Worm (Caenorhabditis elegans): ENCODE measurements around the gene ctbp-1.
A peak's percentile ranks its signal among the peaks of the same experiment; 100 is the strongest.

The ctbp-1 gene

DNA sequence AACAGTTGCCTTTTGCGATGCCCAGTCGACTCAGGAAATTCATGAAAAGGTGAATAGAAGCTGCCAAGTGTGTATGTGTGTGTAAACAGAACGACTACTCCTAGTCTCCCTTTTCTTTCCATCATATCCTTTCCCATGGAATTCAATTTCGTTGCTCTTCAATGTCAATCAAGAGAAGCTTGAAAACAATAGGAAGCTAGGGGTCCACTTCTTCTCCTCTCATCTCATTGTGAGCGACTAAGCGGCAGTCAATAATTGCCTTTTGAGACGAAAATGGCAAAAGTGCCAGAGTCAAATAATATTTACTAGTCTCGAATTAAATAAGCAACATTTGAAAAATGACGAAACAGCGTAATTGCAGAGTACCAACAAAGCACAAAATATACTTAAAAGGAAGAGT, 7.1 kb downstream of the ctbp-1 start:
- TF ChIP-seq sptf-1 (tag; optimal IDR thresholded peaks at IDR 0.05) (no peak), nhr-2 (tag; optimal IDR thresholded peaks at IDR 0.05) (no peak), blmp-1 (tag; optimal IDR thresholded peaks at IDR 0.05) (no peak), elt-1 (tag; optimal IDR thresholded peaks at IDR 0.05; ENCODE audit: borderline replicate concordance, insufficient read depth) (no peak), pha-4 (tag; optimal IDR thresholded peaks at IDR 0.05) (no peak), ztf-11 (tag; optimal IDR thresholded peaks at IDR 0.05) (no peak), ces-1 (GFP tag; optimal IDR thresholded peaks at IDR 0.05) (peak; percentile 90)

DNA sequence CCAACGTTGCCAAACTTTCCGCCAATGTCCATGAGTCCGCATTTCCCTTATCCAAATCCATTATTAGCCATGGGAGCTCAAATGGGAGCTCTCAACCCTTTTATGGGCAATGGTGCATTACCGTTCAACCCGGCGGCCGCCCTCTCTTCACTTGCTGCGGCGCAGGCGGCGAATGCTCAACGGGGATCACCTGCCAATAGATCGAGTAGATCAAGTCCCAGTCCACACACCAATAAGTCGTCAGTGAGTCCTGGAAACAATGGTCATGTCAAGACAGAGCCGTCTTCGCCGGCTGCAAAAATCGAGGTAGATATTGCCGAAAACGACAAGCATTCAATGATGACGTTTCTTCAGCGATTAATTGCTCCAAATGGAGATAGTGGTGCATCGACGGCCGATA, 9.6 kb downstream of the ctbp-1 start:
- TF ChIP-seq nhr-2 (tag; optimal IDR thresholded peaks at IDR 0.05), result no peak
- no peak for TF ChIP-seq drap-1 (GFP tag; optimal IDR thresholded peaks at IDR 0.05)
- no peak for TF ChIP-seq pha-4 (tag; optimal IDR thresholded peaks at IDR 0.05)
- no peak for TF ChIP-seq nhr-76 (tag; optimal IDR thresholded peaks at IDR 0.05)
- TF ChIP-seq hlh-1 (tag; optimal IDR thresholded peaks at IDR 0.05), result no peak
- no peak for TF ChIP-seq nhr-28 (tag; optimal IDR thresholded peaks at IDR 0.05)
- TF ChIP-seq bed-3 (GFP tag; optimal IDR thresholded peaks at IDR 0.05), result no peak
- no peak for TF ChIP-seq ceh-43 (GFP tag; optimal IDR thresholded peaks at IDR 0.05)
- no peak for TF ChIP-seq nhr-237 (tag; optimal IDR thresholded peaks at IDR 0.05)
- no peak for TF ChIP-seq elt-1 (tag; optimal IDR thresholded peaks at IDR 0.05; ENCODE audit: borderline replicate concordance, insufficient read depth)
- no peak for TF ChIP-seq lsy-2 (tag; optimal IDR thresholded peaks at IDR 0.05)
- no peak for TF ChIP-seq ceh-83 (GFP tag; optimal IDR thresholded peaks at IDR 0.05)
- no peak for TF ChIP-seq snpc-4 (tag; optimal IDR thresholded peaks at IDR 0.05)
- no peak for TF ChIP-seq blmp-1 (tag; optimal IDR thresholded peaks at IDR 0.05)
- no peak for TF ChIP-seq nhr-12 (tag; optimal IDR thresholded peaks at IDR 0.05)

DNA sequence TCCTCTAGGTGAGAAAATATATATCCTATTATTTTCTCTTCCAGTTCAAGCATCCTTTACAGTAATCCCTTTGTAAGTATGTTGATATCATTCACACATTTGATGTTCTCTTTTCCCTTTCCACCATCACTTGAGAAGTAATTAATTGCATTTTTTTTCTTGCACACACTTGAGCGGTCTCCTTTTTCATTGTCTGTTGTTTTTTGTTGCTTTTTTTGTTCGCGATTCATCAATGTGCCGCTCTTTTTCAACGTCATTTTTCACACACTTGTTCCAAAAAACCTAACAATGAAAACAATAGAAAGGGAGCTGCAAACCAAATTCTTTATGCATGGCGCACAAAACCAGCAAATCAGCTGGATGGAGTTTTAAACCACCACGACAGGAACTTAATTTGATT, 13.1 kb downstream of the ctbp-1 start, which contains the start of gene F49E10.4:
F49E10.4 (plus strand) TSS at position 301 of the 400 bp plus-strand sequence.
- TF ChIP-seq nhr-76 (tag; optimal IDR thresholded peaks at IDR 0.05) (no peak), mep-1 (tag; optimal IDR thresholded peaks at IDR 0.05) (no peak), ces-1 (GFP tag; optimal IDR thresholded peaks at IDR 0.05) (peak; percentile 24), mls-2 (tag; optimal IDR thresholded peaks at IDR 0.05) (no peak), M03D4.4 (tag; optimal IDR thresholded peaks at IDR 0.05) (no peak), unc-120 (tag; optimal IDR thresholded peaks at IDR 0.05; ENCODE audit: poor library complexity, severe bottlenecking) (no peak), ceh-43 (GFP tag; optimal IDR thresholded peaks at IDR 0.05) (no peak), ceh-39 (tag; optimal IDR thresholded peaks at IDR 0.05) (no peak)

- peak; percentile 35 for TF ChIP-seq ces-1 (GFP tag; optimal IDR thresholded peaks at IDR 0.05)
- TF ChIP-seq mab-5 (tag; optimal IDR thresholded peaks at IDR 0.05), result no peak
Observed at ce11 chrX:5877039-5877438, 14.5 kb downstream of the ctbp-1 start.

ce11 chrX:5885565-5885964, 23.1 kb downstream of the ctbp-1 start, which contains the start of gene flp-7:
flp-7 (plus strand) TSS chrX:5885865.
- TF ChIP-seq nhr-28 (tag; optimal IDR thresholded peaks at IDR 0.05) (no peak), unc-120 (tag; optimal IDR thresholded peaks at IDR 0.05; ENCODE audit: poor library complexity, severe bottlenecking) (no peak)

DNA sequence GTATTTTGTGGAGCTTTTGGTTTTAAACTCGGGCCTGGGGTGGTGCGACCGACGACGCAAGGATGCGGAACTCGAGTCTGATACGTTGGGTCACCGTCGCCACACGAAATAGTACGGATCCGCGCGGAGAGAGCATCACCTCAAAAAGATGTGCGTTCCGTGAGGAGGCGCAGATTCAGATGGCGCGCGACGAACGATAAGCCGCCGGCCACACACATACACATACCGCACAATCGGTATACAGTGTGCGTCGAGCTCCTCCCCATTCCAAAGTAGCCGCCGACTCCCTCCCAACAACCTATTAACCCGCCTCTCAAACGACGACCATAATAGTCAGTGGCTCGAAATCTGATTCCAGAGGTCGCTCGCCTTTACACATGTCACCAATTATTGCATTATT, 27.6 kb downstream of the ctbp-1 start, which contains the start of gene F49E10.2:
F49E10.2 (plus strand) TSS at position 301 of the 400 bp plus-strand sequence.
- TF ChIP-seq unc-62 (GFP tag; optimal IDR thresholded peaks at IDR 0.05) (no peak), ceh-83 (GFP tag; optimal IDR thresholded peaks at IDR 0.05) (no peak), hlh-1 (tag; optimal IDR thresholded peaks at IDR 0.05) (no peak), sem-2 (GFP tag; optimal IDR thresholded peaks at IDR 0.05) (no peak), flh-1 (GFP tag; optimal IDR thresholded peaks at IDR 0.05) (no peak), unc-39 (tag; optimal IDR thresholded peaks at IDR 0.05) (no peak)

DNA sequence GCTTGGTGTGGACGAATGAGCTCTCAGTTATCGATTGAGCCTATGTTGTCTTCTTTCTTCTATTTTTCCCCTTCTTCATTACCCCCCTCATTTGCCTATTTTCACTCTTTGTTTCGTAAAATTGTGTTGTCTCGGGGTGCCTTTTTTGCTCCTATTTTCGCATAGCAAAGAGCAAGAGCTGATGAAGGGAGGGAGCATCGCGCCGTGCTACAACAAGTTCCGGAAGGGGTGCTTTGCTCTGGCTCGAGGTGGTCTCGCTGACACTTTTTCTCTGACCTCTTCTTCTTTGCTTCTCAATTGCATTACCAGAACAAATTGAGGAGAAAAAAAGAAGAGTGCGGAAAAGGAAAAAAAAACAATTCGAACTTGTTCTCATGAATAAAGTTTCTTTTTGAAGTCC, 33.5 kb downstream of the ctbp-1 start:
- TF ChIP-seq cnd-1 (tag; optimal IDR thresholded peaks at IDR 0.05) (no peak), nhr-237 (tag; optimal IDR thresholded peaks at IDR 0.05) (no peak), sptf-1 (tag; optimal IDR thresholded peaks at IDR 0.05) (no peak), blmp-1 (tag; optimal IDR thresholded peaks at IDR 0.05) (no peak), nhr-2 (tag; optimal IDR thresholded peaks at IDR 0.05) (no peak), elt-1 (tag; optimal IDR thresholded peaks at IDR 0.05; ENCODE audit: borderline replicate concordance, insufficient read depth) (no peak), snpc-4 (tag; optimal IDR thresholded peaks at IDR 0.05) (no peak), pha-4 (tag; optimal IDR thresholded peaks at IDR 0.05) (no peak), ham-2 (GFP tag; optimal IDR thresholded peaks at IDR 0.05) (no peak), nhr-28 (tag; optimal IDR thresholded peaks at IDR 0.05) (no peak), M03D4.4 (tag; optimal IDR thresholded peaks at IDR 0.05) (no peak), mep-1 (tag; optimal IDR thresholded peaks at IDR 0.05) (peak; percentile 9), sem-2 (GFP tag; optimal IDR thresholded peaks at IDR 0.05) (no peak), lin-13 (tag; optimal IDR thresholded peaks at IDR 0.05) (no peak), lsy-2 (tag; optimal IDR thresholded peaks at IDR 0.05) (no peak), ces-1 (GFP tag; optimal IDR thresholded peaks at IDR 0.05) (peak; percentile 69), elt-3 (tag; optimal IDR thresholded peaks at IDR 0.05) (no peak)
